Worm (Caenorhabditis elegans): Measurements from ENCODE around the gene Y57G7A.3.
A peak's percentile ranks its signal among the peaks of the same experiment; 100 is the strongest.

Y57G7A.3 gene

DNA sequence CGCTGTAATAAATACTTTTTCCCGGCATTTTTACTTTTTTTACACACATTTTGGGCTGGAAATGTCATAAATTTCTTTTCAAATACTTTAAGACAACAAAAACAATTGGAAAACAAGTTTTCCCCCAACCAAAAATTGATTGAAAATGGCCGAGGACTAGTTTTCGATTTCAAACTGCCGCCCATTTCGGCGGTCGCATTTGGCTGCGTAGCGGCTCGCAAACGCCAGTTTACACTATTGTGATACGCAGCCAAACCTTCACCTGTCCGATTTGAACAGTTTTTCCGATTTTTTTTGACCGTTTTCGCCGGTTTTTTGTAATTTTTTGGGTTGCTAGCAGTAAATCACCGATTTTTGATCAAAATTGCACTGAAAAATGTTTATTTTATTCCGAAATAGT, 34.8 kb downstream of the Y57G7A.3 start (continued):
- TF ChIP-seq saeg-2 (GFP tag; IDR thresholded peaks at IDR 0.05), result peak; percentile 90
- TF ChIP-seq zfp-3 (GFP tag; conservative IDR thresholded peaks at IDR 0.05), result peak; percentile 96
- TF ChIP-seq dmd-9 (GFP tag; IDR thresholded peaks at IDR 0.05), result peak; percentile 83
- TF ChIP-seq T26A8.4 (GFP tag; IDR thresholded peaks at IDR 0.05), result peak; percentile 96

DNA sequence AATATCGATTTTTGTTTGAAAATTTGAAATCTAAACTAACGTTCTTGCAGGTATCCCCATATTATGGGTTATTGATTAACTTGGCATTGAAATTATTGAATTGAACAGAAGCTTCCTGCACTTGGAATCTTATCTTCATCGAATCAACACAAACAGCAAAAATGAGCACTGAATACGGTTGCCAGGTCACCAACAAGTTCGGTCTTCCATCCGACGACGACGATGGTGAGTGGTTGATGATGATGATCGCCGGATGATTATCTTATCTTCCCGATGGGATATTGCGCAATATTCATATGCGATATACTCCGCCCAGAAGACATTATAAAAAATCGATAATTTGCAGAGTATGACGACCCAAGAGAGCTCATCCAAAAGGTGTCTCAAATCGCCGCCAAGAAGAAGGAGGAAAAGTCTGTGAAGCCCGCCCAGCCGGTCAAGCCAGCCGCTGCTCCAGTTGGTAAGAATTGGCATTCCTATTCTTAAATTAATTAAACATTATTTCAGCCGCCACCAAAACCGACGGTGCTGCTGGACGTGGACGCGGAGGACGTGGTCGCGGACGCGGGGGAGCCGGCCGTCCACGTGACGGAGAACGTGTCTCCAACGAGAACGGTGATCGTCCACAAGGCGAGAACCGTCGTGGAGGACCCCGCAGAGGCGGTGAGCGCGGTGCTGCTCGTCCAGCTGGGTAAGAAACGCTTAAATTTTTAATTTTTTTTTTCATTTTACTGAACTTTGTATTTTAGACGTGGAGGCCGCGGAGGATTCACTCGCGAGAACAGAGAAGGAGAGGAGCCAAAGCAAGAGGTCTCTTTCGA, 35.6 kb downstream of the Y57G7A.3 start, which contains the start of gene vig-1:
Gene vig-1 (plus strand): TSS at position 51 of the 821 bp plus-strand sequence.
- TF ChIP-seq madf-5 (GFP tag; IDR thresholded peaks at IDR 0.05) (0 out of 4 replicates have a peak, but pooled peaks of 1 of the 2 experiments have one; percentile 5), ceh-28 (tag; optimal IDR thresholded peaks at IDR 0.05) (peak; percentile 49), set-16 (GFP tag; IDR thresholded peaks at IDR 0.05) (peak; percentile 92), attf-4 (tag; optimal IDR thresholded peaks at IDR 0.05) (no peak), daf-8 (GFP tag; IDR thresholded peaks at IDR 0.05) (0 out of 2 replicates have a peak, but pooled peaks have one; percentile 11), zfp-3 (GFP tag; conservative IDR thresholded peaks at IDR 0.05) (0 out of 2 replicates have a peak, but pooled peaks have one; percentile 24), nhr-77 (tag; optimal IDR thresholded peaks at IDR 0.05) (no peak), madf-9 (GFP tag; conservative IDR thresholded peaks at IDR 0.05) (no peak)

DNA sequence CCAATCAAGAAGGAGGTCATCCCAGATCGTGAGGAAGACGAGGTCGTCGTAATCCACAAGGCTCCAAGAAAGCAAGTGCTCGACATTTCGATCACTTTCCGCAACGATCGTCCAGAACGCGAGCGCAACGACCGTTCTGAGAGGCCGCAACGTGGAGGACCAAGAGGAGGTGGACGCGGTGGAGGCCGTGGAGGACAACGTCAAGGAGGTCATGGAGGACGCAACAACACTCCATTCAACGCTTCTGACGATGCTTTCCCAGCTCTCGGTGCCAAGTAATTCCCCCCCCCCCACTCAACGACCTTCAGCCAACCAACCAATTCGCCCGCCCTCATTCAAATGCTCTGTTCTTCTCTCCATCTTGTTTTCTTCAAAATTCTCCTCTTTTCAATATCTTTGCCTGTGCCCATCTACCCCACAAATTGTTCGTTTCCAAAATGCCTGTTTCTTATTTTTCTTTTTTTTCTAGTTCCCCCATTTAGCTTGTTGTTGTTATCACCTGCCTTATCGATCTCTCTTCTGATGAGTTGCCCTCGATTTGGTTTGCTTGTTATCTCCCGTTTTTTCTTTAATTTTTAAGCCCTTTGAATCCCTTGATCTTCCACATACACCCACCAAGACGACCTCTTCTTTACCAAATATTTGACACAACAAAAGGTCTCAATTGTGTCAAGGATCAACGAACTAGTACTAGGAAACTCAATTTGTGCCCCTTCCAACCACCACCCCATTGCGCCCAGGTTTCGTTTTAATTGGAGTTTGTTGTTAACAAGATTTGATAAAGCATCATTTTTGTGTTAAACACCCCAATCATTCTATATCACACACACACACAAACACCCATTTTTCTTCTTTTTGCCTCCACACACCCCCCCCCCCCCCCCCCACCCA, 36.9 kb downstream of the Y57G7A.3 start:
- 0 out of 2 replicates have a peak, but pooled peaks have one; percentile 10 for TF ChIP-seq Y105C5A.15 (GFP tag; IDR thresholded peaks at IDR 0.05)
- no peak for TF ChIP-seq jun-1 (tag; optimal IDR thresholded peaks at IDR 0.05)
- TF ChIP-seq aha-1 (tag), result peak; percentile 34
- TF ChIP-seq set-16 (GFP tag; IDR thresholded peaks at IDR 0.05), result peak; percentile 55
- TF ChIP-seq madf-5 (GFP tag; IDR thresholded peaks at IDR 0.05), result 0 out of 4 replicates have a peak, but pooled peaks of 1 of the 2 experiments have one; percentile 53
- TF ChIP-seq dmd-9 (GFP tag; IDR thresholded peaks at IDR 0.05), result no peak
- peak; percentile 6 for TF ChIP-seq lin-13 (GFP tag; optimal IDR thresholded peaks at IDR 0.05)

DNA sequence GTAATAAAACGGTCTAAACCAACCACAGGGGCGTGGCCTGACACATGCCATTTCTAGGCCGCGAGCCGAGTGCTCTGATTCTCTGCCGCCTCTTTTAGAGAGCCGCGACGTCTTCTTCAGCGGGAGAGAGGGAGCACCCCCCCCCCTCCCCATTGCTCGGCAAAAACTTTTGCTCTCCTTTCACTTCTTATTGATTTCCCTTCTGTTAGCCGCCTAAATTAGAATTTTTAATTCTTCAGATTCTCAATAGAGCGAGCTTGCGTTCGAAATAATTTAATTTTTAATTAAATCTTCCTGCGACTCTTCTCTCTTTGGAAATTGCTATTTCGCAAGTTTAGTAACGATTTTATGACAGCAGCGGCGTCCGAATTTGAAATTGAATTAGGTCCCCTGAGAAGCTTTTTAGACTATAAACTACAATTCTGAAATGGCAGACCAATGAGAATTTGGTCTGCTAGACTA, 37.6 kb downstream of the Y57G7A.3 start:
- TF ChIP-seq jun-1 (tag; optimal IDR thresholded peaks at IDR 0.05) (no peak), mdl-1 (tag; optimal IDR thresholded peaks at IDR 0.05) (no peak), mdt-29 (GFP tag; IDR thresholded peaks at IDR 0.05) (no peak), set-16 (GFP tag; IDR thresholded peaks at IDR 0.05) (peak; percentile 91), F49E8.2 (tag; optimal IDR thresholded peaks at IDR 0.05; ENCODE audit: borderline replicate concordance) (peak; percentile 80), lim-7 (GFP tag; IDR thresholded peaks at IDR 0.05) (0 out of 2 replicates have a peak, but pooled peaks have one; percentile 4), pha-4 (GFP tag; IDR thresholded peaks at IDR 0.05) (peak; percentile 20; the same call in 1 of the 2 replicates), pha-4 (tag; optimal IDR thresholded peaks at IDR 0.05) (no peak), F44E2.7 (GFP tag; IDR thresholded peaks at IDR 0.05) (no peak), T20F7.1 (GFP tag; optimal IDR thresholded peaks at IDR 0.05) (no peak), zfp-2 (tag; optimal IDR thresholded peaks at IDR 0.05) (no peak), dpl-1 (GFP tag; optimal IDR thresholded peaks at IDR 0.05) (peak; percentile 26), mep-1 (tag; optimal IDR thresholded peaks at IDR 0.05) (peak; percentile 72), cey-2 (tag; optimal IDR thresholded peaks at IDR 0.05; ENCODE audit: borderline replicate concordance, insufficient read depth) (no peak), saeg-2 (GFP tag; IDR thresholded peaks at IDR 0.05) (no peak), lir-3 (tag; optimal IDR thresholded peaks at IDR 0.05) (no peak), ztf-7 (tag; optimal IDR thresholded peaks at IDR 0.05) (no peak), Y48G9A.11 (GFP tag; IDR thresholded peaks at IDR 0.05) (0 out of 2 replicates have a peak, but pooled peaks have one; percentile 10), hmg-1.1 (GFP tag; IDR thresholded peaks at IDR 0.05) (peak; percentile 66), zip-2 (tag; optimal IDR thresholded peaks at IDR 0.05) (no peak), dve-1 (tag; optimal IDR thresholded peaks at IDR 0.05; ENCODE audit: insufficient read depth) (peak; percentile 14), nhr-111 (GFP tag; optimal IDR thresholded peaks at IDR 0.05) (no peak), zfp-3 (GFP tag; conservative IDR thresholded peaks at IDR 0.05) (no peak), mes-2 (tag; optimal IDR thresholded peaks at IDR 0.05; ENCODE audit: poor library complexity, severe bottlenecking) (peak; percentile 40), ama-1 (optimal IDR thresholded peaks at IDR 0.05) (peak; percentile 1), unc-130 (GFP tag; optimal IDR thresholded peaks at IDR 0.05) (peak; percentile 21), mxl-2 (GFP tag; conservative IDR thresholded peaks at IDR 0.05) (no peak), F37D6.2 (tag; optimal IDR thresholded peaks at IDR 0.05) (peak; percentile 22), hif-1 (tag; optimal IDR thresholded peaks at IDR 0.05) (peak in 1 of 2 experiments; percentile 12)

Data from whole organism, L4 larva.